Fruit fly (Drosophila melanogaster) whole organism, embryonic: ENCODE data around the gene Ilp7.
A peak's percentile ranks its signal among the peaks of the same experiment; 100 is the strongest.

Experiments used
- Blimp-1 ChIP-seq: fragments of 200-800 bp; sonication (Bioruptor generic); optimal IDR thresholded peaks from 3 replicates; lab custom pipeline; 2018; ENCODE audit warnings: missing biosample characterization, missing genetic modification characterization, mild to moderate bottlenecking, moderate library complexity, missing genetic modification reagents
- C15 ChIP-seq: fragments of 200-800 bp; sonication (Bioruptor generic); IDR thresholded peaks from 3 replicates; pipeline ENCODE4 v1.3.6; 2022; ENCODE audit warnings: missing biosample characterization, missing genetic modification characterization
- CG10274 ChIP-seq: fragments of 200-800 bp; sonication (Bioruptor generic); optimal IDR thresholded peaks from 3 replicates; lab custom pipeline; 2017; ENCODE audit warnings: missing biosample characterization, mild to moderate bottlenecking, missing genetic modification characterization
- CG10431 ChIP-seq: fragments of 200-800 bp; sonication (Bioruptor generic); optimal IDR thresholded peaks from 3 replicates; lab custom pipeline; 2018; ENCODE audit warnings: missing biosample characterization, mild to moderate bottlenecking, missing genetic modification characterization
- CG10543 ChIP-seq: fragments of 200-800 bp; sonication (Bioruptor generic); optimal IDR thresholded peaks from 3 replicates; lab custom pipeline; 2017; ENCODE audit warnings: missing biosample characterization, mild to moderate bottlenecking, missing genetic modification characterization, moderate library complexity
- CG10565 ChIP-seq: fragments of 200-800 bp; sonication (Bioruptor generic); optimal IDR thresholded peaks from 3 replicates; lab custom pipeline; 2016; ENCODE audit warnings: missing biosample characterization, mild to moderate bottlenecking, missing genetic modification characterization
- CG10959 ChIP-seq: fragments of 200-800 bp; sonication (Bioruptor generic); IDR thresholded peaks from 2 replicates; pipeline ENCODE4 v1.3.6; 2022; ENCODE audit warnings: missing biosample characterization, missing genetic modification characterization
- CG12071 ChIP-seq: fragments of 200-800 bp; sonication (Bioruptor generic); optimal IDR thresholded peaks from 3 replicates; lab custom pipeline; 2018; ENCODE audit warnings: missing biosample characterization, mild to moderate bottlenecking, missing genetic modification characterization
- CG12769 ChIP-seq: fragments of 200-800 bp; sonication (Bioruptor generic); optimal IDR thresholded peaks from 2 replicates; lab custom pipeline; 2019; ENCODE audit warnings: missing biosample characterization, mild to moderate bottlenecking, missing genetic modification characterization, moderate library complexity
- CG13287 ChIP-seq: fragments of 200-800 bp; sonication (Bioruptor generic); IDR thresholded peaks from 2 replicates; pipeline ENCODE4 v1.3.6; 2022; ENCODE audit warnings: missing biosample characterization, missing genetic modification characterization; ENCODE audit not compliant: partially characterized antibody
- CG17802 ChIP-seq: fragments of 200-800 bp; sonication (Bioruptor generic); optimal IDR thresholded peaks from 2 replicates; lab custom pipeline; 2018; ENCODE audit warnings: missing biosample characterization, mild to moderate bottlenecking, missing genetic modification characterization, moderate library complexity
- CG30020 ChIP-seq: fragments of 200-800 bp; optimal IDR thresholded peaks from 2 replicates; lab custom pipeline; 2019; ENCODE audit warnings: missing biosample characterization, mild to moderate bottlenecking, missing genetic modification characterization, moderate library complexity
- CG32532 ChIP-seq: fragments of 200-800 bp; sonication (Bioruptor generic); IDR thresholded peaks from 2 replicates; pipeline ENCODE4 v1.3.6; 2022; ENCODE audit warnings: missing biosample characterization, missing genetic modification characterization
- CG32767 ChIP-seq: fragments of 200-800 bp; sonication (Bioruptor generic); IDR thresholded peaks from 2 replicates; pipeline ENCODE4 v1.3.6; 2022; ENCODE audit warnings: missing biosample characterization, missing genetic modification characterization
- CG33213 ChIP-seq: fragments of 200-800 bp; sonication (Bioruptor generic); optimal IDR thresholded peaks from 3 replicates; lab custom pipeline; 2016; ENCODE audit warnings: missing biosample characterization, missing genetic modification characterization
- CG3838 ChIP-seq: fragments of 200-800 bp; sonication (Bioruptor generic); optimal IDR thresholded peaks from 3 replicates; lab custom pipeline; 2016; ENCODE audit warnings: missing biosample characterization, missing genetic modification characterization
- CG4328 ChIP-seq: fragments of 200-800 bp; sonication (Bioruptor generic); optimal IDR thresholded peaks from 3 replicates; lab custom pipeline; 2017; ENCODE audit warnings: missing biosample characterization, missing genetic modification reagents, missing genetic modification characterization
- CG7271 ChIP-seq: fragments of 200-800 bp; sonication (Bioruptor generic); optimal IDR thresholded peaks from 2 replicates; lab custom pipeline; 2018; ENCODE audit warnings: missing biosample characterization, mild to moderate bottlenecking, missing genetic modification characterization, moderate library complexity
- CTCF ChIP-seq: fragments of 200-800 bp; sonication (Bioruptor generic); optimal IDR thresholded peaks from 2 replicates; lab custom pipeline; 2017; ENCODE audit warnings: missing biosample characterization, mild to moderate bottlenecking, missing genetic modification characterization, moderate library complexity
- D ChIP-seq, 2 experiments: fragments of 200-800 bp in 1 of 2; fragments of >200 bp in 1 of 2; sonication (Bioruptor generic) in 1 of 2; optimal IDR thresholded peaks; 2 replicates in 1 of 2; 3 replicates in 1 of 2; lab custom pipeline; 2017; ENCODE audit warnings: mild to moderate bottlenecking in 1 of 2, missing biosample characterization in 1 of 2, missing genetic modification characterization in 1 of 2, missing genetic modification reagents in 1 of 2
- Dfd ChIP-seq, 2 experiments: fragments of >200 bp; optimal IDR thresholded peaks; 2 replicates each; lab custom pipeline; 2017; ENCODE audit warnings: missing biosample characterization in 2 of 2, missing genetic modification characterization in 2 of 2
- Dip3 ChIP-seq: fragments of 200-800 bp; sonication (Bioruptor generic); optimal IDR thresholded peaks from 3 replicates; lab custom pipeline; 2016; ENCODE audit warnings: missing biosample characterization, missing genetic modification characterization
- Doc2 ChIP-seq: fragments of 200-800 bp; sonication (Bioruptor generic); IDR thresholded peaks from 2 replicates; pipeline ENCODE4 v1.3.6; 2022; ENCODE audit warnings: missing biosample characterization, missing genetic modification characterization
- E2f2 ChIP-seq: fragments of 200-800 bp; sonication (Bioruptor generic); IDR thresholded peaks from 2 replicates; pipeline ENCODE4 v1.3.6; 2022; ENCODE audit warnings: missing biosample characterization, missing genetic modification characterization
- ERR ChIP-seq: fragments of 200-800 bp; sonication (Bioruptor generic); optimal IDR thresholded peaks from 2 replicates; lab custom pipeline; 2016; ENCODE audit warnings: missing biosample characterization, missing genetic modification characterization
- Elba2 ChIP-seq: fragments of 200-800 bp; sonication (Bioruptor generic); optimal IDR thresholded peaks from 3 replicates; lab custom pipeline; 2016; ENCODE audit warnings: missing biosample characterization, missing genetic modification characterization
- Hey ChIP-seq: fragments of 200-800 bp; sonication (Bioruptor generic); optimal IDR thresholded peaks from 3 replicates; lab custom pipeline; 2018; ENCODE audit warnings: missing biosample characterization, mild to moderate bottlenecking, missing genetic modification characterization
- Med ChIP-seq: fragments of 200-800 bp; sonication (Bioruptor generic); peaks from one replicate; lab custom pipeline; 2016; ENCODE audit warnings: missing biosample characterization, missing genetic modification characterization, mild to moderate bottlenecking, inconsistent platforms, moderate library complexity
- NC2β ChIP-seq: fragments of 200-800 bp; sonication (Bioruptor generic); optimal IDR thresholded peaks from 2 replicates; lab custom pipeline; 2016; ENCODE audit warnings: missing biosample characterization, missing genetic modification characterization
- PHDP ChIP-seq: fragments of 200-800 bp; sonication (Bioruptor generic); optimal IDR thresholded peaks from 3 replicates; lab custom pipeline; 2018; ENCODE audit warnings: missing biosample characterization, mild to moderate bottlenecking, missing genetic modification characterization, moderate library complexity
- Scr ChIP-seq: fragments of 200-800 bp; sonication (Bioruptor generic); IDR thresholded peaks from 2 replicates; pipeline ENCODE4 v1.3.6; 2022; ENCODE audit warnings: missing biosample characterization, missing genetic modification characterization; ENCODE audit not compliant: partially characterized antibody
- Taf1 ChIP-seq: fragments of 200-800 bp; sonication (Bioruptor generic); IDR thresholded peaks from 2 replicates; pipeline ENCODE4 v1.3.6; 2022; ENCODE audit warnings: missing biosample characterization, missing genetic modification characterization
- YL-1 ChIP-seq: fragments of 200-800 bp; sonication (Bioruptor generic); optimal IDR thresholded peaks from 3 replicates; lab custom pipeline; 2017; ENCODE audit warnings: missing biosample characterization, mild to moderate bottlenecking, missing genetic modification characterization
- bbx ChIP-seq: fragments of 200-800 bp; sonication (Bioruptor generic); IDR thresholded peaks from 2 replicates; pipeline ENCODE4 v1.3.6; 2022; ENCODE audit warnings: missing biosample characterization, missing genetic modification characterization; ENCODE audit not compliant: partially characterized antibody
- chinmo ChIP-seq: fragments of 200-800 bp; sonication (Bioruptor generic); IDR thresholded peaks from 4 replicates; pipeline ENCODE4 v1.3.6; 2022; ENCODE audit warnings: missing biosample characterization, missing genetic modification characterization; ENCODE audit not compliant: partially characterized antibody
- crc ChIP-seq: fragments of 200-800 bp; sonication (Bioruptor generic); optimal IDR thresholded peaks from 2 replicates; lab custom pipeline; 2016; ENCODE audit warnings: missing biosample characterization, missing genetic modification characterization
- gce ChIP-seq: fragments of 200-800 bp; sonication (Bioruptor generic); IDR thresholded peaks from 3 replicates; pipeline ENCODE4 v1.3.6; 2022; ENCODE audit warnings: missing biosample characterization, missing genetic modification characterization
- grau ChIP-seq: fragments of 200-800 bp; optimal IDR thresholded peaks from 3 replicates; lab custom pipeline; 2019; ENCODE audit warnings: missing biosample characterization, mild to moderate bottlenecking, missing genetic modification characterization, moderate library complexity
- grn ChIP-seq: fragments of 200-800 bp; sonication (Bioruptor generic); optimal IDR thresholded peaks from 3 replicates; lab custom pipeline; 2017; ENCODE audit warnings: missing biosample characterization, missing genetic modification characterization
- her ChIP-seq: fragments of 200-800 bp; sonication (Bioruptor generic); optimal IDR thresholded peaks from 2 replicates; lab custom pipeline; 2016; ENCODE audit warnings: missing biosample characterization, missing genetic modification characterization
- jumu ChIP-seq: fragments of 200-800 bp; sonication (Bioruptor generic); optimal IDR thresholded peaks from 3 replicates; lab custom pipeline; 2016; ENCODE audit warnings: missing biosample characterization, missing genetic modification characterization
- lilli ChIP-seq: fragments of 200-800 bp; sonication (Bioruptor generic); optimal IDR thresholded peaks from 3 replicates; lab custom pipeline; 2016; ENCODE audit warnings: missing biosample characterization, missing genetic modification characterization
- peb ChIP-seq: fragments of 200-800 bp; sonication (Bioruptor generic); IDR thresholded peaks from 2 replicates; pipeline ENCODE4 v1.3.6; 2022; ENCODE audit warnings: missing biosample characterization, missing genetic modification characterization
- sd ChIP-seq: fragments of 200-800 bp; sonication (Bioruptor generic); optimal IDR thresholded peaks from 3 replicates; lab custom pipeline; 2018; ENCODE audit warnings: missing biosample characterization, mild to moderate bottlenecking, missing genetic modification characterization, moderate library complexity
- slp2 ChIP-seq: fragments of 200-800 bp; sonication (Bioruptor generic); optimal IDR thresholded peaks from 2 replicates; lab custom pipeline; 2016; ENCODE audit warnings: missing biosample characterization, missing genetic modification characterization
- sna ChIP-seq: fragments of 200-800 bp; sonication (Bioruptor generic); IDR thresholded peaks from 2 replicates; pipeline ENCODE4 v1.3.6; 2022; ENCODE audit warnings: missing biosample characterization, missing genetic modification characterization; ENCODE audit not compliant: partially characterized antibody
- tup ChIP-seq: fragments of 200-800 bp; sonication (Bioruptor generic); optimal IDR thresholded peaks from 2 replicates; lab custom pipeline; 2016; ENCODE audit warnings: missing biosample characterization, mild to moderate bottlenecking, missing genetic modification characterization, moderate library complexity
- usp ChIP-seq: fragments of >200 bp; optimal IDR thresholded peaks from 2 replicates; lab custom pipeline; 2017; ENCODE audit warnings: missing biosample characterization, missing genetic modification characterization
- zen ChIP-seq: fragments of 200-800 bp; sonication (Bioruptor generic); optimal IDR thresholded peaks from 3 replicates; lab custom pipeline; 2018; ENCODE audit warnings: missing biosample characterization, mild to moderate bottlenecking, missing genetic modification characterization, moderate library complexity
- zfh1 ChIP-seq: fragments of 200-800 bp; sonication (Bioruptor generic); IDR thresholded peaks from 3 replicates; pipeline ENCODE4 v1.3.6; 2022; ENCODE audit warnings: missing biosample characterization, missing genetic modification characterization

The Ilp7 gene

DNA sequence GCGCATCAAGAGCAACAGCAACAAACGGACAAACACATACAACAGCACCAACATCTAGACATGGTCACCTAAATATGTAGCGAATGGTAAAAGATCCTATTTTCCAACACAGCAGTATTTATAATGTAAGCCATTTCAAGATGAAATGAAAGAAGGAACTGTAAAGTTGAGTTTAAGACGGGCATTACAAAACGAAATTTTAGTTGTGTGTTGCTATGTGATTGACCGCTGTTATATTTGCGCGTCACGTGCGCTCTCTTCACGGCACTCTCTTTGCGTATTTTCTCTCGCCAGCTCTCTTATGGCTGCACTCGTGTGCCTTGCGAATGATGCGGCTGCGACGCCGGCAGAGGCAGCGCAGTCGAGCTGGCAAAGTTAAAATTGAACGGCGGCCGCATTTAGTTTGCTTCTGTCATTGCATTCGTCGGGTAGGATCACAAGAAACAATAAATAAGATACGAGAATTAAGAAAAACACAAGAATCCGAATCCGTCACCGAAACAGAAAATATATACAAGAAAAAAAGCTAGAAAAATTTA is 20.5 kb downstream of the Ilp7 start (continued):
- peak; percentile 78; the same call in 2 of the 3 replicates for TF ChIP-seq zfh1 (GFP tag; lab: Robert Waterston, UW)
- TF ChIP-seq Doc2 (GFP tag; lab: Robert Waterston, UW) = no peak
- TF ChIP-seq E2f2 = peak; percentile 40; the same call in 1 of the 2 replicates
- peak; percentile 80; the same call in 2 of the 4 replicates for TF ChIP-seq chinmo (GFP tag; lab: Robert Waterston, UW)
- TF ChIP-seq Hey = no peak
- TF ChIP-seq grn = no peak
- TF ChIP-seq Blimp-1 (GFP tag; lab: Kevin White, UChicago) = peak; percentile 51
- 0 out of 2 replicates have a peak, but pooled peaks have one; percentile 37 for TF ChIP-seq CG10959 (GFP tag; lab: Robert Waterston, UW)
- peak; percentile 2 for TF ChIP-seq zen (tag; lab: Kevin White, UChicago)
- no peak for TF ChIP-seq Scr (GFP tag; lab: Robert Waterston, UW)
- TF ChIP-seq CG33213 (GFP tag; lab: Kevin White, UChicago) = peak; percentile 39
- 0 out of 2 replicates have a peak, but pooled peaks have one; percentile 43 for TF ChIP-seq peb (GFP tag; lab: Robert Waterston, UW)
- no peak for TF ChIP-seq bbx (GFP tag; lab: Robert Waterston, UW)
- TF ChIP-seq NC2β (GFP tag; lab: Kevin White, UChicago) = peak; percentile 70
- TF ChIP-seq CG10565 (GFP tag; lab: Kevin White, UChicago) = no peak
- TF ChIP-seq CG7271 (tag; lab: Kevin White, UChicago) = no peak
- TF ChIP-seq CG10543 = no peak
- TF ChIP-seq CG4328 (GFP tag; lab: Kevin White, UChicago) = no peak
- peak; percentile 54 for TF ChIP-seq lilli (GFP tag; lab: Kevin White, UChicago)
- peak; percentile 74 for TF ChIP-seq her (GFP tag; lab: Kevin White, UChicago)
- no peak; the same call in 1 of the 2 replicates for TF ChIP-seq CG13287 (GFP tag; lab: Robert Waterston, UW)
- TF ChIP-seq Dfd (GFP tag; optimal IDR thresholded peaks at IDR 0.05; lab: Kevin White, UChicago) = no peak
- peak; percentile 71 for TF ChIP-seq CG32532 (GFP tag; lab: Robert Waterston, UW)
- TF ChIP-seq D (optimal IDR thresholded peaks at IDR 0.05; lab: Kevin White, UChicago) = no peak
- peak; percentile 20 for TF ChIP-seq D (GFP tag; optimal IDR thresholded peaks at IDR 0.05; lab: Kevin White, UChicago)
- no peak for TF ChIP-seq crc (GFP tag; lab: Kevin White, UChicago)
- 0 out of 3 replicates have a peak, but pooled peaks have one; percentile 15 for TF ChIP-seq C15 (GFP tag; lab: Robert Waterston, UW)
- peak; percentile 69 for TF ChIP-seq PHDP (tag; lab: Kevin White, UChicago)
- TF ChIP-seq jumu (GFP tag; lab: Kevin White, UChicago) = peak; percentile 64
- TF ChIP-seq CG12769 (tag; lab: Kevin White, UChicago) = peak; percentile 57
- no peak for TF ChIP-seq CG10431 (GFP tag; lab: Kevin White, UChicago)
- TF ChIP-seq Elba2 (GFP tag; lab: Kevin White, UChicago) = no peak
- TF ChIP-seq CG10274 (GFP tag; lab: Kevin White, UChicago) = peak; percentile 11
- 0 out of 2 replicates have a peak, but pooled peaks have one; percentile 38 for TF ChIP-seq CG32767
- peak; percentile 91 for TF ChIP-seq Med (GFP tag; lab: Kevin White, UChicago)
- peak; percentile 70 for TF ChIP-seq CG12071
- peak; percentile 66 for TF ChIP-seq grau (tag; lab: Kevin White, UChicago)
- 0 out of 2 replicates have a peak, but pooled peaks have one; percentile 11 for TF ChIP-seq Taf1 (GFP tag; lab: Robert Waterston, UW)
- no peak for TF ChIP-seq CTCF (GFP tag; lab: Kevin White, UChicago)
- TF ChIP-seq CG30020 (tag; lab: Kevin White, UChicago) = no peak
- TF ChIP-seq sna (GFP tag; lab: Robert Waterston, UW) = no peak
- TF ChIP-seq ERR (GFP tag; lab: Kevin White, UChicago) = peak; percentile 6
- no peak for TF ChIP-seq tup (GFP tag; lab: Kevin White, UChicago)
- no peak for TF ChIP-seq sd (tag; lab: Kevin White, UChicago)
- peak; percentile 25 for TF ChIP-seq CG3838 (GFP tag; lab: Kevin White, UChicago)
- TF ChIP-seq YL-1 (GFP tag; lab: Kevin White, UChicago) = no peak
- TF ChIP-seq gce (GFP tag; lab: Robert Waterston, UW) = peak; percentile 52; the same call in 1 of the 3 replicates
- no peak for TF ChIP-seq usp (GFP tag; lab: Kevin White, UChicago)
- TF ChIP-seq slp2 (GFP tag; lab: Kevin White, UChicago) = peak; percentile 54
- TF ChIP-seq Dip3 (GFP tag; lab: Kevin White, UChicago) = peak; percentile 31
- TF ChIP-seq CG17802 (tag; lab: Kevin White, UChicago) = peak; percentile 39
